Worm (Caenorhabditis elegans): ENCODE data around the gene mdt-29.
A peak's percentile ranks its signal among the peaks of the same experiment; 100 is the strongest.

The mdt-29 gene

DNA sequence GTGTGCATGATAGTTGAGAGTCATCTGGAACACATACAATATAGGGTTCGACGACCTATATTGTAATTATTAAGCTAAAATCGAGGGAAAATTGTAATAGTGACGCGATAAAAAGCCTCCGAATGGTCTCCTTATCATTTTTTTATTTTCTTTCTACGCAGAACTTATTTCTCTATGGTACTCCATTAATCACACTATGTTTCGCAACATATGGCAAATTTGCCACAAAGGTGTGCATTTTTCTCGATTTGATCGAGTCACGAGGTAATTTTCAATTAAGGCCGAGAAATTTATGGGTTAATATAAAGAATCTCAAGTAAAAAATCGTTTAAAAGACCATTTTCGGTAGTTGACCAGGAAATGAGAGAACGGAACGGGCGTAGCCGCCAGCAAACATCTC is 10.9 kb upstream of the mdt-29 start, which contains the start of gene dbn-1:
dbn-1 (minus strand) TSS at position 24 of the 400 bp plus-strand sequence.
- TF ChIP-seq sea-2 (GFP tag; optimal IDR thresholded peaks at IDR 0.05) = no peak
- no peak for TF ChIP-seq skn-1 (tag; optimal IDR thresholded peaks at IDR 0.05)
- no peak for TF ChIP-seq nhr-25 (tag; optimal IDR thresholded peaks at IDR 0.05)
- no peak for TF ChIP-seq ama-1 (optimal IDR thresholded peaks at IDR 0.05)
- no peak for TF ChIP-seq R02D3.7 (tag; optimal IDR thresholded peaks at IDR 0.05)
- peak; percentile 24 for TF ChIP-seq nhr-23 (tag; optimal IDR thresholded peaks at IDR 0.05)
- TF ChIP-seq egl-27 (tag; optimal IDR thresholded peaks at IDR 0.05) = no peak
- no peak for TF ChIP-seq lin-15B (tag; optimal IDR thresholded peaks at IDR 0.05)
- TF ChIP-seq nhr-43 (tag; optimal IDR thresholded peaks at IDR 0.05; ENCODE audit: poor library complexity, severe bottlenecking) = no peak
- no peak for TF ChIP-seq hmg-11 (tag; optimal IDR thresholded peaks at IDR 0.05)
- no peak for TF ChIP-seq zag-1 (tag; optimal IDR thresholded peaks at IDR 0.05)
- TF ChIP-seq mml-1 (tag; optimal IDR thresholded peaks at IDR 0.05) = no peak
- TF ChIP-seq pqm-1 (tag; optimal IDR thresholded peaks at IDR 0.05) = peak; percentile 63
- TF ChIP-seq jun-1 (tag; optimal IDR thresholded peaks at IDR 0.05) = peak; percentile 12
- no peak for TF ChIP-seq mdl-1 (tag; optimal IDR thresholded peaks at IDR 0.05)
- TF ChIP-seq elt-2 (tag; optimal IDR thresholded peaks at IDR 0.05) = peak; percentile 76
- TF ChIP-seq ceh-82 (tag; optimal IDR thresholded peaks at IDR 0.05) = no peak

ce11 chrIII:13763260-13764112 is 9.5 kb upstream of the mdt-29 start:
- TF ChIP-seq lin-15B (tag; optimal IDR thresholded peaks at IDR 0.05) (no peak), mdl-1 (tag; optimal IDR thresholded peaks at IDR 0.05) (no peak), ztf-11 (tag; optimal IDR thresholded peaks at IDR 0.05) (no peak), ZK546.5 (tag; optimal IDR thresholded peaks at IDR 0.05) (no peak), fos-1 (tag; optimal IDR thresholded peaks at IDR 0.05) (no peak), egl-27 (tag; optimal IDR thresholded peaks at IDR 0.05) (peak; percentile 10), lsy-12 (tag; optimal IDR thresholded peaks at IDR 0.05) (no peak), eor-1 (tag; optimal IDR thresholded peaks at IDR 0.05) (no peak), daf-12 (tag; optimal IDR thresholded peaks at IDR 0.05) (no peak), nfya-1 (tag; optimal IDR thresholded peaks at IDR 0.05; ENCODE audit: insufficient read depth) (peak; percentile 45), pha-4 (tag; optimal IDR thresholded peaks at IDR 0.05) (peak; percentile 54), nhr-28 (tag; optimal IDR thresholded peaks at IDR 0.05) (no peak), skn-1 (tag; optimal IDR thresholded peaks at IDR 0.05) (no peak), elt-3 (tag; optimal IDR thresholded peaks at IDR 0.05) (peak in 1 of 3 experiments; percentile 7), pqm-1 (tag; optimal IDR thresholded peaks at IDR 0.05) (peak; percentile 44), nhr-12 (tag; optimal IDR thresholded peaks at IDR 0.05) (no peak), fkh-10 (GFP tag; optimal IDR thresholded peaks at IDR 0.05) (no peak), nhr-76 (tag; optimal IDR thresholded peaks at IDR 0.05) (no peak), ceh-9 (tag; optimal IDR thresholded peaks at IDR 0.05) (no peak), snpc-4 (tag; optimal IDR thresholded peaks at IDR 0.05) (peak; percentile 19), jun-1 (tag; optimal IDR thresholded peaks at IDR 0.05) (peak; percentile 42), nhr-23 (tag; optimal IDR thresholded peaks at IDR 0.05) (peak; percentile 56), unc-39 (tag; optimal IDR thresholded peaks at IDR 0.05) (no peak), elt-2 (tag; optimal IDR thresholded peaks at IDR 0.05) (peak; percentile 8), ceh-16 (tag; optimal IDR thresholded peaks at IDR 0.05) (no peak), zag-1 (tag; optimal IDR thresholded peaks at IDR 0.05) (no peak), ama-1 (optimal IDR thresholded peaks at IDR 0.05) (peak; percentile 57), egl-5 (tag; optimal IDR thresholded peaks at IDR 0.05) (no peak), aly-2 (tag; optimal IDR thresholded peaks at IDR 0.05) (no peak), ceh-82 (tag; optimal IDR thresholded peaks at IDR 0.05) (no peak), ceh-28 (tag; optimal IDR thresholded peaks at IDR 0.05) (no peak), fkh-2 (tag; optimal IDR thresholded peaks at IDR 0.05) (no peak), nhr-237 (tag; optimal IDR thresholded peaks at IDR 0.05) (no peak), nhr-67 (tag; optimal IDR thresholded peaks at IDR 0.05) (no peak), R02D3.7 (tag; optimal IDR thresholded peaks at IDR 0.05) (no peak), elt-1 (tag; optimal IDR thresholded peaks at IDR 0.05) (no peak), nhr-77 (tag; optimal IDR thresholded peaks at IDR 0.05) (no peak), hmg-11 (tag; optimal IDR thresholded peaks at IDR 0.05) (peak; percentile 68), ztf-4 (tag; optimal IDR thresholded peaks at IDR 0.05) (no peak), mml-1 (tag; optimal IDR thresholded peaks at IDR 0.05) (no peak), sea-2 (GFP tag; optimal IDR thresholded peaks at IDR 0.05) (no peak), tbx-2 (tag; optimal IDR thresholded peaks at IDR 0.05) (no peak), nhr-43 (tag; optimal IDR thresholded peaks at IDR 0.05; ENCODE audit: poor library complexity, severe bottlenecking) (peak; percentile 80), nhr-25 (tag; optimal IDR thresholded peaks at IDR 0.05) (no peak), unc-62 (GFP tag; optimal IDR thresholded peaks at IDR 0.05) (no peak), lin-39 (tag; optimal IDR thresholded peaks at IDR 0.05) (peak; percentile 19), nhr-11 (tag; optimal IDR thresholded peaks at IDR 0.05) (no peak)

Data from whole organism, L3 larva.